Worm (Caenorhabditis elegans) whole organism, young adult: ENCODE measurements around the gene ubc-6.

Experiments used
- C06A6.2 ChIP-seq: fragments of 200-800 bp; sonication (Bioruptor generic); conservative IDR thresholded peaks from 2 replicates; pipeline ENCODE4 v1.3.6; 2022; ENCODE audit warnings: missing genetic modification characterization, missing compliant biosample characterization
- Y53F4B.3 ChIP-seq: fragments of 200-800 bp; sonication (Bioruptor generic); IDR thresholded peaks from 2 replicates; pipeline ENCODE4 v1.3.6; 2022; ENCODE audit warnings: missing genetic modification reagents, missing genetic modification characterization, missing compliant biosample characterization
- hlh-26 ChIP-seq: fragments of 200-800 bp; sonication (Bioruptor generic); conservative IDR thresholded peaks from 2 replicates; pipeline ENCODE4 v1.3.6; 2022; ENCODE audit warnings: missing genetic modification reagents, missing genetic modification characterization, missing compliant biosample characterization
- lin-35 ChIP-seq, 3 experiments: fragments of 150-350 bp in 2 of 3; sonication (generic microtip) in 1 of 3; optimal IDR thresholded peaks; 2 replicates each; lab custom pipeline; 2014 to 2018; ENCODE audit warnings: missing biosample characterization in 3 of 3, missing genetic modification characterization in 3 of 3, missing genetic modification reagents in 3 of 3
- pbrm-1 ChIP-seq: fragments of 200-800 bp; sonication (Bioruptor generic); IDR thresholded peaks from 2 replicates; pipeline ENCODE4 v1.3.6; 2022; ENCODE audit warnings: missing genetic modification reagents, missing genetic modification characterization, missing compliant biosample characterization
- pha-4 ChIP-seq: fragments of 150-350 bp; sonication (generic microtip); optimal IDR thresholded peaks from 2 replicates; lab custom pipeline; 2014; ENCODE audit warnings: missing biosample characterization, missing genetic modification reagents, missing genetic modification characterization
- unc-62 ChIP-seq: fragments of 150-350 bp; optimal IDR thresholded peaks from 2 replicates; lab custom pipeline; 2014; ENCODE audit warnings: missing biosample characterization, missing genetic modification reagents, missing genetic modification characterization

ce11 chrII:7469318-7469717, 9.7 kb upstream of the ubc-6 start:
- no peak for TF ChIP-seq Y53F4B.3 (GFP tag; lab: Robert Waterston, UW)
- no peak for TF ChIP-seq unc-62 (GFP tag; lab: Kevin White, UChicago)
- TF ChIP-seq hlh-26, result no peak
- TF ChIP-seq pha-4 (tag; lab: Kevin White, UChicago), result no peak
- TF ChIP-seq C06A6.2 (GFP tag; lab: Robert Waterston, UW), result no peak
- no peak for TF ChIP-seq pbrm-1
- TF ChIP-seq lin-35 (GFP tag; optimal IDR thresholded peaks at IDR 0.05; lab: Kevin White, UChicago), result no peak
